Fruit fly (Drosophila melanogaster): ENCODE measurements around the gene fuss.

Gene fuss

DNA sequence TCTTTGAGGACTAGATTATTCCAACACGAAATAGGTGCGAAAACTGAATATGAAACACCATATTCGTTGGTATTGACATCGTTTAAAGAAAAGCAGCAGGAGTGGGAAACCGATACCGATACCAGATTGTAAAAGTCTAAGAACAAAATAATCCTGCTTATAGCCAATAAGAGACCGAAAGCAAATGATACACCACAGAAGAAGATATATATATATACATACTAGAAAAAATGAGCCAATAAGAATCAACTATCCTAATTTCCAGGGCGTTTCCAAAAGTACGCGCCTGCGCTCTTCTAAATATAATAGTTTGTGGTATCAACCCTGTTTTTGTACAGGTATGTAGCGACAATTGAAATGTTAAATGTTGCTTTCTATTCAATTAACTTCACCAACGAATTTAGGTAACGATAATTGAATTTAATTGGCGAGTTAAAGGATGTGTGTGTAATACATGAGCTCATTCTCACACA lies at the start of gene fuss:
TSS of gene fuss (minus strand) at position 51 of the 473 bp plus-strand sequence.
- no peak for TF ChIP-seq fd85E (GFP tag; optimal IDR thresholded peaks at IDR 0.05)
- no peak for TF ChIP-seq ss (GFP tag; optimal IDR thresholded peaks at IDR 0.05)
- no peak for TF ChIP-seq vri (GFP tag; optimal IDR thresholded peaks at IDR 0.05)
- no peak for TF ChIP-seq topi (GFP tag; optimal IDR thresholded peaks at IDR 0.05)
- TF ChIP-seq Eip93F (GFP tag; optimal IDR thresholded peaks at IDR 0.05): no peak

DNA sequence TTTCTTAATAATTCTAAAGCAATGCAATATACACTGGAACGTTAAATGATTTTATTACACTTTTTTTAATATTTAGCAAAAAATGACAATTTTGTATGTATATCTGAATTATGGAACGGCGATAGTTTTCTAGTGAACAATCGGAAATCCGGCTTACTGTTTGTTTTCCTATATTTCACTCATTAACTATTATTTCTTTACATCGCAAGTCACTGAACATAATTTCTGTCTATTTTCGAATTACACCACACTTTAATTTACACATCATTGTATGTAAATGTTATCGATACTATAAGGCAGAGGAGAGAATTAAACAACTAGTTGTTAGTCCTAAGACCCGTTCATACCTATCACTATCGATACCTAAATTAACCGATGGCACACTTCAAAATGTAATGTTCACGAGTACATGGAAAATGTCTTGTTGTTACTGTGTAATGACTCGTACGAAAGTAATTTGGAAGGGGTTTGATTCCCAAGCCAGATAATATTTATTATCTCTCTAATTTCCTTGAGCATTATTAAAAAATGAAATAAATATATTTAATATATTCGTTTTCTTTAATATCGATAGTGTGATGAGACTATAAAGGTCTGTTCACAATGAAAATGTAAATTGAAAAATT lies 48.6 kb upstream of the fuss start, which contains the start of gene PlexA:
TSS of gene PlexA (minus strand) at position 296 of the 626 bp plus-strand sequence.
- peak in 1 of 2 experiments; percentile 70 for TF ChIP-seq ss (GFP tag; optimal IDR thresholded peaks at IDR 0.05)
- TF ChIP-seq Hr4 (GFP tag; optimal IDR thresholded peaks at IDR 0.05): peak; percentile 61
- TF ChIP-seq vri (GFP tag; optimal IDR thresholded peaks at IDR 0.05): no peak
- TF ChIP-seq CG16779 (tag; optimal IDR thresholded peaks at IDR 0.05): no peak
- peak; percentile 88 for TF ChIP-seq CG11902 (GFP tag; optimal IDR thresholded peaks at IDR 0.05)
- TF ChIP-seq CG10669 (GFP tag; optimal IDR thresholded peaks at IDR 0.05): peak; percentile 79
- peak; percentile 72 for TF ChIP-seq achi (GFP tag; optimal IDR thresholded peaks at IDR 0.05)
- peak; percentile 54 for TF ChIP-seq Lpt (GFP tag; optimal IDR thresholded peaks at IDR 0.05)
- peak; percentile 75 for TF ChIP-seq CG3919 (GFP tag; optimal IDR thresholded peaks at IDR 0.05)
- TF ChIP-seq Eip78C (GFP tag): peak; percentile 69
- peak; percentile 75 for TF ChIP-seq OdsH (GFP tag; optimal IDR thresholded peaks at IDR 0.05)
- TF ChIP-seq lz (GFP tag; optimal IDR thresholded peaks at IDR 0.05): peak; percentile 73
- peak; percentile 66 for TF ChIP-seq Ets21C (GFP tag; optimal IDR thresholded peaks at IDR 0.05)
- TF ChIP-seq CG6163 (GFP tag; IDR thresholded peaks at IDR 0.05): peak; percentile 93; the same call in 2 of the 3 replicates
- peak; percentile 70 for TF ChIP-seq CG4318 (GFP tag; optimal IDR thresholded peaks at IDR 0.05)
- TF ChIP-seq CG7368 (GFP tag; optimal IDR thresholded peaks at IDR 0.05): no peak
- TF ChIP-seq dsx (GFP tag; optimal IDR thresholded peaks at IDR 0.05; ENCODE audit: poor library complexity, severe bottlenecking): peak; percentile 82
- TF ChIP-seq esn (GFP tag; optimal IDR thresholded peaks at IDR 0.05): peak; percentile 57
- peak; percentile 58 for TF ChIP-seq CG34406 (GFP tag; optimal IDR thresholded peaks at IDR 0.05)
- TF ChIP-seq Blimp-1 (GFP tag; optimal IDR thresholded peaks at IDR 0.05): peak; percentile 61
- no peak for TF ChIP-seq fkh (GFP tag; optimal IDR thresholded peaks at IDR 0.05)
- TF ChIP-seq CG10631 (GFP tag; optimal IDR thresholded peaks at IDR 0.05): peak; percentile 76
- TF ChIP-seq CG32006 (GFP tag; optimal IDR thresholded peaks at IDR 0.05): peak; percentile 84
- TF ChIP-seq salr (GFP tag; optimal IDR thresholded peaks at IDR 0.05): peak; percentile 52 to 83
- peak; percentile 69 for TF ChIP-seq net (GFP tag; optimal IDR thresholded peaks at IDR 0.05)
- peak; percentile 30 for TF ChIP-seq Met (GFP tag; optimal IDR thresholded peaks at IDR 0.05)
- TF ChIP-seq Hr39 (GFP tag; optimal IDR thresholded peaks at IDR 0.05): peak; percentile 84
- peak; percentile 66 for TF ChIP-seq CG6792 (GFP tag; optimal IDR thresholded peaks at IDR 0.05)
- peak; percentile 22 for TF ChIP-seq CG11762 (GFP tag; optimal IDR thresholded peaks at IDR 0.05; ENCODE audit: insufficient read depth)
- TF ChIP-seq Gug (GFP tag; IDR thresholded peaks at IDR 0.05): peak; percentile 89
- TF ChIP-seq CG3032 (tag; optimal IDR thresholded peaks at IDR 0.05): peak; percentile 89
- peak; percentile 75 for TF ChIP-seq acj6 (GFP tag; optimal IDR thresholded peaks at IDR 0.05)
- TF ChIP-seq fd85E (GFP tag; optimal IDR thresholded peaks at IDR 0.05): peak; percentile 25
- no peak for TF ChIP-seq CG1621 (tag; optimal IDR thresholded peaks at IDR 0.05)
- TF ChIP-seq CG9139 (GFP tag; optimal IDR thresholded peaks at IDR 0.05): no peak
- TF ChIP-seq CG8119 (GFP tag; IDR thresholded peaks at IDR 0.05): peak; percentile 54; the same call in 1 of the 3 replicates
- no peak for TF ChIP-seq Eip93F (GFP tag; optimal IDR thresholded peaks at IDR 0.05)
- TF ChIP-seq CG8632 (GFP tag; optimal IDR thresholded peaks at IDR 0.05): peak; percentile 56
- peak; percentile 66 for TF ChIP-seq CG15336 (GFP tag; IDR thresholded peaks at IDR 0.05)
- TF ChIP-seq dac (GFP tag; optimal IDR thresholded peaks at IDR 0.05): peak; percentile 6
- TF ChIP-seq CG6276 (GFP tag; optimal IDR thresholded peaks at IDR 0.05): peak; percentile 38
- peak; percentile 57 for TF ChIP-seq topi (GFP tag; optimal IDR thresholded peaks at IDR 0.05)
- TF ChIP-seq Sox14 (GFP tag; optimal IDR thresholded peaks at IDR 0.05): peak; percentile 75
- peak; percentile 90 for TF ChIP-seq Sox15 (GFP tag; optimal IDR thresholded peaks at IDR 0.05)
- peak; percentile 50 for TF ChIP-seq CG8319 (GFP tag; optimal IDR thresholded peaks at IDR 0.05)
- no peak for TF ChIP-seq fd59A (GFP tag; optimal IDR thresholded peaks at IDR 0.05)
- no peak for TF ChIP-seq eg (GFP tag; IDR thresholded peaks at IDR 0.05)
